Worm (Caenorhabditis elegans): ENCODE results near the gene acdh-7.

acdh-7 gene

ce11 chrX:17205853-17206252 is 11.1 kb downstream of the acdh-7 start:
- TF ChIP-seq hlh-1 (tag; optimal IDR thresholded peaks at IDR 0.05) (no peak), mab-5 (tag; optimal IDR thresholded peaks at IDR 0.05) (no peak), elt-3 (tag; optimal IDR thresholded peaks at IDR 0.05) (no peak), flh-1 (GFP tag; optimal IDR thresholded peaks at IDR 0.05) (no peak), lsy-2 (tag; optimal IDR thresholded peaks at IDR 0.05) (no peak), nhr-12 (tag; optimal IDR thresholded peaks at IDR 0.05) (no peak), ceh-39 (tag; optimal IDR thresholded peaks at IDR 0.05) (no peak), M03D4.4 (tag; optimal IDR thresholded peaks at IDR 0.05) (no peak), elt-1 (tag; optimal IDR thresholded peaks at IDR 0.05; ENCODE audit: borderline replicate concordance, insufficient read depth) (no peak), bed-3 (GFP tag; optimal IDR thresholded peaks at IDR 0.05) (no peak), drap-1 (GFP tag; optimal IDR thresholded peaks at IDR 0.05) (no peak)

- no peak for TF ChIP-seq sptf-1 (tag; optimal IDR thresholded peaks at IDR 0.05)
- TF ChIP-seq pha-4 (tag; optimal IDR thresholded peaks at IDR 0.05), result no peak
- no peak for TF ChIP-seq elt-3 (tag; optimal IDR thresholded peaks at IDR 0.05)
- no peak for TF ChIP-seq sem-2 (GFP tag; optimal IDR thresholded peaks at IDR 0.05)
- no peak for TF ChIP-seq nhr-12 (tag; optimal IDR thresholded peaks at IDR 0.05)
- no peak for TF ChIP-seq snpc-4 (tag; optimal IDR thresholded peaks at IDR 0.05)
- TF ChIP-seq nhr-76 (tag; optimal IDR thresholded peaks at IDR 0.05), result no peak
- TF ChIP-seq lin-13 (tag; optimal IDR thresholded peaks at IDR 0.05), result no peak
Observed at ce11 chrX:17203399-17203798, 13.5 kb downstream of the acdh-7 start.

- TF ChIP-seq drap-1 (GFP tag; optimal IDR thresholded peaks at IDR 0.05), result no peak
- no peak for TF ChIP-seq M03D4.4 (tag; optimal IDR thresholded peaks at IDR 0.05)
- no peak for TF ChIP-seq mab-5 (tag; optimal IDR thresholded peaks at IDR 0.05)
- no peak for TF ChIP-seq unc-62 (GFP tag; optimal IDR thresholded peaks at IDR 0.05)
- TF ChIP-seq blmp-1 (tag; optimal IDR thresholded peaks at IDR 0.05), result no peak
- TF ChIP-seq ceh-39 (tag; optimal IDR thresholded peaks at IDR 0.05), result no peak
- no peak for TF ChIP-seq nhr-76 (tag; optimal IDR thresholded peaks at IDR 0.05)
- TF ChIP-seq bed-3 (GFP tag; optimal IDR thresholded peaks at IDR 0.05), result no peak
- no peak for TF ChIP-seq ceh-43 (GFP tag; optimal IDR thresholded peaks at IDR 0.05)
- no peak for TF ChIP-seq ceh-83 (GFP tag; optimal IDR thresholded peaks at IDR 0.05)
- TF ChIP-seq cnd-1 (tag; optimal IDR thresholded peaks at IDR 0.05), result no peak
- no peak for TF ChIP-seq zip-8 (tag; optimal IDR thresholded peaks at IDR 0.05)
- TF ChIP-seq unc-120 (tag; optimal IDR thresholded peaks at IDR 0.05; ENCODE audit: poor library complexity, severe bottlenecking), result no peak
- no peak for TF ChIP-seq lin-13 (tag; optimal IDR thresholded peaks at IDR 0.05)
- no peak for TF ChIP-seq snpc-4 (tag; optimal IDR thresholded peaks at IDR 0.05)
Observed at ce11 chrX:17197824-17198223, 19.1 kb downstream of the acdh-7 start.

ce11 chrX:17195080-17195479 is 21.8 kb downstream of the acdh-7 start, which contains the start of gene B0302.5:
B0302.5 (minus strand) TSS chrX:17195137.
- no peak for TF ChIP-seq elt-3 (tag; optimal IDR thresholded peaks at IDR 0.05)
- TF ChIP-seq nhr-2 (tag; optimal IDR thresholded peaks at IDR 0.05), result no peak
- TF ChIP-seq mep-1 (tag; optimal IDR thresholded peaks at IDR 0.05), result no peak
- TF ChIP-seq zip-8 (tag; optimal IDR thresholded peaks at IDR 0.05), result no peak
- no peak for TF ChIP-seq pha-4 (tag; optimal IDR thresholded peaks at IDR 0.05)
- TF ChIP-seq sptf-1 (tag; optimal IDR thresholded peaks at IDR 0.05), result no peak

- TF ChIP-seq flh-1 (GFP tag; optimal IDR thresholded peaks at IDR 0.05), result no peak
- no peak for TF ChIP-seq elt-1 (tag; optimal IDR thresholded peaks at IDR 0.05; ENCODE audit: borderline replicate concordance, insufficient read depth)
- no peak for TF ChIP-seq zip-8 (tag; optimal IDR thresholded peaks at IDR 0.05)
- no peak for TF ChIP-seq drap-1 (GFP tag; optimal IDR thresholded peaks at IDR 0.05)
Observed at ce11 chrX:17185696-17186430, 31.0 kb downstream of the acdh-7 start, which contains the start of gene sid-3. sid-3 (plus strand) TSS chrX:17186380.

DNA sequence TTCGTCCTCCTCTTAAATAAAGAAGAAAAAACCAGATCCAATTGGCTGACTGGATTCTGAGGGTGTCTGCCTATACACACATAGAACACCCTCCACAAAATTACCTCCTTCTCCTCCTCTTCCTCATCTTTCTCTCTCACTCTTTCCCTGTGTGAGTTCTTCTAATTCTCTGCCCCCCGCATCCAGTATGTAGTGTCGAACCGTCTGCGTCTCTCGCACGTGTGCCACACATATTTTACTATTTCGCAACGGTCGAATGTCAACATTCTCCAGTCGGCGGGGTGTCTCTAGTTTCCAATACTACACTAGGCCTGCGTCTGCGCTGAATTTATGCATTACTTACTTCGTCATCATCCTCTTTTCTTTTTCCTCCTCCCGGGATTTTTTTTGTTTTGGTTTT is 32.5 kb downstream of the acdh-7 start:
- TF ChIP-seq ham-2 (GFP tag; optimal IDR thresholded peaks at IDR 0.05) (no peak), nhr-28 (tag; optimal IDR thresholded peaks at IDR 0.05) (no peak), M03D4.4 (tag; optimal IDR thresholded peaks at IDR 0.05) (peak; percentile 1), pha-4 (tag; optimal IDR thresholded peaks at IDR 0.05) (peak; percentile 92), zip-8 (tag; optimal IDR thresholded peaks at IDR 0.05) (no peak), lsy-2 (tag; optimal IDR thresholded peaks at IDR 0.05) (peak; percentile 38), bed-3 (GFP tag; optimal IDR thresholded peaks at IDR 0.05) (no peak), cnd-1 (tag; optimal IDR thresholded peaks at IDR 0.05) (no peak), ces-1 (GFP tag; optimal IDR thresholded peaks at IDR 0.05) (peak; percentile 69), hlh-1 (tag; optimal IDR thresholded peaks at IDR 0.05) (peak; percentile 48), unc-120 (tag; optimal IDR thresholded peaks at IDR 0.05; ENCODE audit: poor library complexity, severe bottlenecking) (peak; percentile 52), ztf-11 (tag; optimal IDR thresholded peaks at IDR 0.05) (no peak), nhr-12 (tag; optimal IDR thresholded peaks at IDR 0.05) (no peak), elt-3 (tag; optimal IDR thresholded peaks at IDR 0.05) (peak; percentile 21), ceh-83 (GFP tag; optimal IDR thresholded peaks at IDR 0.05) (no peak), ceh-39 (tag; optimal IDR thresholded peaks at IDR 0.05) (no peak), nhr-237 (tag; optimal IDR thresholded peaks at IDR 0.05) (peak; percentile 80), drap-1 (GFP tag; optimal IDR thresholded peaks at IDR 0.05) (peak; percentile 51), sem-2 (GFP tag; optimal IDR thresholded peaks at IDR 0.05) (no peak), lin-13 (tag; optimal IDR thresholded peaks at IDR 0.05) (peak; percentile 45), mep-1 (tag; optimal IDR thresholded peaks at IDR 0.05) (peak; percentile 59), mab-5 (tag; optimal IDR thresholded peaks at IDR 0.05) (no peak), unc-62 (GFP tag; optimal IDR thresholded peaks at IDR 0.05) (no peak), sptf-1 (tag; optimal IDR thresholded peaks at IDR 0.05) (peak; percentile 53)

Data from whole organism, mixed stage, embryonic.